Worm (Caenorhabditis elegans) whole organism, young adult: ENCODE results near the gene rpl-16.

Experiments
- B0035.1 ChIP-seq: sonication (generic microtip); optimal IDR thresholded peaks from 2 replicates; lab custom pipeline; 2016; ENCODE audit warnings: missing genetic modification characterization, mild to moderate bottlenecking, missing compliant biosample characterization, missing genotype, missing genetic modification reagents
- D2030.7 ChIP-seq: fragments of 200-800 bp; sonication (Bioruptor generic); IDR thresholded peaks from 2 replicates; pipeline ENCODE4 v1.3.6; 2022; ENCODE audit warnings: missing genetic modification reagents, missing genetic modification characterization, missing compliant biosample characterization
- F33H1.4 ChIP-seq: fragments of 200-800 bp; sonication (Bioruptor generic); IDR thresholded peaks from 2 replicates; pipeline ENCODE4 v1.3.6; 2022; ENCODE audit warnings: missing genetic modification reagents, missing genetic modification characterization, missing compliant biosample characterization
- F37B4.10 ChIP-seq: fragments of 200-800 bp; sonication (Bioruptor generic); IDR thresholded peaks from 2 replicates; pipeline ENCODE4 v1.3.6; 2022; ENCODE audit warnings: missing genetic modification characterization, missing compliant biosample characterization
- F55B11.4 ChIP-seq: sonication (generic microtip); optimal IDR thresholded peaks from 2 replicates; lab custom pipeline; 2016; ENCODE audit warnings: missing compliant biosample characterization, missing genetic modification characterization, borderline replicate concordance; ENCODE audit not compliant: insufficient read depth
- F57A8.1 ChIP-seq: fragments of 200-800 bp; sonication (Bioruptor generic); optimal IDR thresholded peaks from 2 replicates; lab custom pipeline; 2018; ENCODE audit warnings: mild to moderate bottlenecking, missing genetic modification characterization, moderate library complexity, missing compliant biosample characterization
- F57C9.4 ChIP-seq: sonication (generic microtip); optimal IDR thresholded peaks from 2 replicates; lab custom pipeline; 2017; ENCODE audit warnings: mild to moderate bottlenecking, missing genetic modification characterization, missing compliant biosample characterization
- K11D2.4 ChIP-seq: fragments of 200-800 bp; sonication (Bioruptor generic); IDR thresholded peaks from 2 replicates; pipeline ENCODE4 v1.3.6; 2022; ENCODE audit warnings: missing genetic modification reagents, missing genetic modification characterization, missing compliant biosample characterization
- Y53F4B.3 ChIP-seq: fragments of 200-800 bp; sonication (Bioruptor generic); IDR thresholded peaks from 2 replicates; pipeline ENCODE4 v1.3.6; 2022; ENCODE audit warnings: missing genetic modification reagents, missing genetic modification characterization, missing compliant biosample characterization
- Y56A3A.18 ChIP-seq: fragments of 200-800 bp; sonication (Bioruptor generic); IDR thresholded peaks from 2 replicates; pipeline ENCODE4 v1.3.6; 2022; ENCODE audit warnings: missing genetic modification reagents, missing genetic modification characterization, missing compliant biosample characterization
- Y67H2A.10 ChIP-seq: fragments of 200-800 bp; sonication (Bioruptor generic); conservative IDR thresholded peaks from 2 replicates; pipeline ENCODE4 v1.3.6; 2022; ENCODE audit warnings: missing genetic modification reagents, missing genetic modification characterization, missing compliant biosample characterization
- Y95B8A.8 ChIP-seq: fragments of 200-800 bp; sonication (Bioruptor generic); IDR thresholded peaks from 2 replicates; pipeline ENCODE4 v1.3.6; 2022; ENCODE audit warnings: missing genetic modification reagents, missing genetic modification characterization, missing compliant biosample characterization
- ZK185.1 ChIP-seq: sonication (generic microtip); optimal IDR thresholded peaks from 2 replicates; lab custom pipeline; 2016; ENCODE audit warnings: mild to moderate bottlenecking, missing genetic modification characterization, missing compliant biosample characterization; ENCODE audit not compliant: poor library complexity, severe bottlenecking
- aptf-2 ChIP-seq: fragments of 200-800 bp; sonication (Bioruptor generic); conservative IDR thresholded peaks from 2 replicates; pipeline ENCODE4 v1.3.6; 2022; ENCODE audit warnings: missing genetic modification reagents, missing genetic modification characterization, missing compliant biosample characterization
- attf-3 ChIP-seq: fragments of 200-800 bp; sonication (Bioruptor generic); conservative IDR thresholded peaks from 2 replicates; pipeline ENCODE4 v1.3.6; 2022; ENCODE audit warnings: missing genetic modification reagents, missing genetic modification characterization, missing compliant biosample characterization
- cebp-1 ChIP-seq, 2 experiments: fragments of 200-800 bp in 1 of 2; sonication (Bioruptor generic) in 1 of 2; sonication (generic microtip) in 1 of 2; IDR thresholded peaks in 1 of 2; optimal IDR thresholded peaks in 1 of 2; 2 replicates each; pipeline versions ENCODE4 v1.3.6 to Lab custom; 2017 to 2022; ENCODE audit warnings: missing compliant biosample characterization in 2 of 2, missing genetic modification characterization in 2 of 2, mild to moderate bottlenecking in 1 of 2, missing genetic modification reagents in 1 of 2, moderate library complexity in 1 of 2
- ceh-100 ChIP-seq: fragments of 200-800 bp; sonication (Bioruptor generic); IDR thresholded peaks from 2 replicates; pipeline ENCODE4 v1.3.6; 2022; ENCODE audit warnings: missing genetic modification reagents, missing genetic modification characterization, missing compliant biosample characterization
- ceh-91 ChIP-seq: fragments of 200-800 bp; sonication (Bioruptor generic); IDR thresholded peaks from 2 replicates; pipeline ENCODE4 v1.3.6; 2022; ENCODE audit warnings: missing genetic modification reagents, missing genetic modification characterization, missing compliant biosample characterization
- egl-18 ChIP-seq: fragments of 200-800 bp; sonication (Bioruptor generic); IDR thresholded peaks from 2 replicates; pipeline ENCODE4 v1.3.6; 2022; ENCODE audit warnings: missing genetic modification reagents, missing genetic modification characterization, missing compliant biosample characterization
- egrh-3 ChIP-seq: fragments of 200-800 bp; sonication (Bioruptor generic); IDR thresholded peaks from 2 replicates; pipeline ENCODE4 v1.3.6; 2022; ENCODE audit warnings: missing genetic modification reagents, missing genetic modification characterization, missing compliant biosample characterization
- ets-4 ChIP-seq: fragments of 200-800 bp; sonication (Bioruptor generic); optimal IDR thresholded peaks from 2 replicates; lab custom pipeline; 2018; ENCODE audit warnings: mild to moderate bottlenecking, missing genetic modification characterization, missing compliant biosample characterization
- gei-17 ChIP-seq: fragments of 200-800 bp; sonication (Bioruptor generic); optimal IDR thresholded peaks from 2 replicates; lab custom pipeline; 2018; ENCODE audit warnings: mild to moderate bottlenecking, missing genetic modification characterization, missing compliant biosample characterization
- hlh-12 ChIP-seq: sonication (generic microtip); optimal IDR thresholded peaks from 2 replicates; lab custom pipeline; 2016; ENCODE audit warnings: missing genetic modification characterization, missing compliant biosample characterization
- hmg-1.2 ChIP-seq: fragments of 200-800 bp; sonication (Bioruptor generic); IDR thresholded peaks from 2 replicates; pipeline ENCODE4 v1.3.6; 2022; ENCODE audit warnings: missing genetic modification reagents, missing genetic modification characterization, missing compliant biosample characterization
- hmg-20 ChIP-seq: fragments of 200-800 bp; sonication (Bioruptor generic); IDR thresholded peaks from 2 replicates; pipeline ENCODE4 v1.3.6; 2022; ENCODE audit warnings: missing genetic modification reagents, missing genetic modification characterization, missing compliant biosample characterization
- lin-40 ChIP-seq: sonication (generic microtip); optimal IDR thresholded peaks from 2 replicates; lab custom pipeline; 2016; ENCODE audit warnings: missing genetic modification characterization, mild to moderate bottlenecking, missing compliant biosample characterization, missing genotype, missing genetic modification reagents
- lin-54 ChIP-seq: fragments of 200-800 bp; sonication (Bioruptor generic); optimal IDR thresholded peaks from 2 replicates; lab custom pipeline; 2018; ENCODE audit warnings: mild to moderate bottlenecking, missing genetic modification characterization, missing compliant biosample characterization
- lir-1 ChIP-seq: fragments of 200-800 bp; sonication (Bioruptor generic); conservative IDR thresholded peaks from 2 replicates; pipeline ENCODE4 v1.3.6; 2022; ENCODE audit warnings: missing genetic modification reagents, missing genetic modification characterization, missing compliant biosample characterization
- lsl-1 ChIP-seq: fragments of 200-800 bp; sonication (Bioruptor generic); optimal IDR thresholded peaks from 2 replicates; lab custom pipeline; 2018; ENCODE audit warnings: mild to moderate bottlenecking, missing genetic modification characterization, moderate library complexity, missing compliant biosample characterization
- madf-10 ChIP-seq: sonication (generic microtip); optimal IDR thresholded peaks from 2 replicates; lab custom pipeline; 2016; ENCODE audit warnings: mild to moderate bottlenecking, missing genetic modification characterization, missing compliant biosample characterization
- madf-3 ChIP-seq: fragments of 200-800 bp; sonication (Bioruptor generic); IDR thresholded peaks from 2 replicates; pipeline ENCODE4 v1.3.6; 2022; ENCODE audit warnings: missing genetic modification reagents, missing genetic modification characterization, missing compliant biosample characterization
- madf-6 ChIP-seq: fragments of 200-800 bp; sonication (Bioruptor generic); IDR thresholded peaks from 2 replicates; pipeline ENCODE4 v1.3.6; 2022; ENCODE audit warnings: missing genetic modification reagents, missing genetic modification characterization, missing compliant biosample characterization
- madf-8 ChIP-seq: fragments of 200-800 bp; sonication (Bioruptor generic); conservative IDR thresholded peaks from 2 replicates; pipeline ENCODE4 v1.3.6; 2022; ENCODE audit warnings: missing genetic modification reagents, missing genetic modification characterization, missing compliant biosample characterization
- mcd-1 ChIP-seq: fragments of 200-800 bp; sonication (Bioruptor generic); IDR thresholded peaks from 2 replicates; pipeline ENCODE4 v1.3.6; 2022; ENCODE audit warnings: missing genetic modification reagents, missing genetic modification characterization, missing compliant biosample characterization
- nfya-1 ChIP-seq: sonication (generic microtip); optimal IDR thresholded peaks from 2 replicates; lab custom pipeline; 2017; ENCODE audit warnings: antibody characterized with exemption, missing compliant biosample characterization, missing genetic modification characterization, borderline replicate concordance; ENCODE audit not compliant: insufficient read depth
- nhr-179 ChIP-seq: sonication (generic microtip); optimal IDR thresholded peaks from 2 replicates; lab custom pipeline; 2016; ENCODE audit warnings: mild to moderate bottlenecking, missing genetic modification characterization, missing compliant biosample characterization
- nhr-80 ChIP-seq: sonication (generic microtip); optimal IDR thresholded peaks from 2 replicates; lab custom pipeline; 2016; ENCODE audit warnings: missing genetic modification characterization, missing compliant biosample characterization
- pbrm-1 ChIP-seq: fragments of 200-800 bp; sonication (Bioruptor generic); IDR thresholded peaks from 2 replicates; pipeline ENCODE4 v1.3.6; 2022; ENCODE audit warnings: missing genetic modification reagents, missing genetic modification characterization, missing compliant biosample characterization
- rcor-1 ChIP-seq: fragments of 200-800 bp; sonication (Bioruptor generic); IDR thresholded peaks from 2 replicates; pipeline ENCODE4 v1.3.6; 2022; ENCODE audit warnings: missing genetic modification reagents, missing genetic modification characterization, missing compliant biosample characterization
- sea-2 ChIP-seq: fragments of 200-800 bp; sonication (Bioruptor generic); IDR thresholded peaks from 2 replicates; pipeline ENCODE4 v1.3.6; 2022; ENCODE audit warnings: missing genetic modification characterization, missing compliant biosample characterization
- snpc-3.4 ChIP-seq: sonication (generic microtip); optimal IDR thresholded peaks from 2 replicates; lab custom pipeline; 2017; ENCODE audit warnings: missing genetic modification characterization, mild to moderate bottlenecking, missing compliant biosample characterization, antibody characterized with exemption, moderate library complexity, missing genotype, missing genetic modification reagents
- somi-1 ChIP-seq: fragments of 200-800 bp; sonication (Bioruptor generic); optimal IDR thresholded peaks from 2 replicates; lab custom pipeline; 2018; ENCODE audit warnings: mild to moderate bottlenecking, missing genetic modification characterization, missing compliant biosample characterization
- xnd-1 ChIP-seq: sonication (generic microtip); optimal IDR thresholded peaks from 2 replicates; lab custom pipeline; 2016; ENCODE audit warnings: missing genotype, missing genetic modification reagents, missing genetic modification characterization, missing compliant biosample characterization
- ztf-22 ChIP-seq: fragments of 200-800 bp; sonication (Bioruptor generic); optimal IDR thresholded peaks from 2 replicates; lab custom pipeline; 2018; ENCODE audit warnings: mild to moderate bottlenecking, missing genetic modification characterization, moderate library complexity, missing compliant biosample characterization
- ztf-6 ChIP-seq: fragments of 200-800 bp; sonication (Bioruptor generic); IDR thresholded peaks from 2 replicates; pipeline ENCODE4 v1.3.6; 2022; ENCODE audit warnings: missing genetic modification reagents, missing genetic modification characterization, missing compliant biosample characterization

rpl-16 gene

DNA sequence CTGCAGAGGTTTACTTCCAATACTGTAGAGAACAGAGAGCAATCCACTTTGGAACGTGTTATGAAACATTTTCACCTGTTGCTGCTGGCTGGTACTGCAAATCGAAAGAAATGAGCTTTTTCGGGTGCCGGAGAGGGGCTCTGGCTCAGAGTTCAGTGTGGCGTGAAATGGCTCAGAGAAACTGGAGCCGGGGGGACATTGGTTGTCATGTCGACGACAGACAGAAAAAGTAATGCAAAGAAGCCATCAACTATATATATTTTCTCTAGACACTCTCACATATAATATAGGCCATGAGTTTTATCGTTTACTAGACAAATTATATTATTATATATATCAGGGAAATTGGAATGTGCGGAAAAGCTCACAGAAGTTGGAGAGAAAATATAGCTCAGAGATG lies 34.0 kb upstream of the rpl-16 start, which contains the start of gene cfap-20:
cfap-20 (minus strand) TSS at position 101 of the 400 bp plus-strand sequence.
- no peak for TF ChIP-seq K11D2.4 (GFP tag; lab: Robert Waterston, UW)
- TF ChIP-seq mcd-1 (GFP tag; lab: Robert Waterston, UW), result peak; percentile 29; the same call in 1 of the 2 replicates
- TF ChIP-seq egl-18 (GFP tag; lab: Robert Waterston, UW), result 0 out of 2 replicates have a peak, but pooled peaks have one; percentile 47

- TF ChIP-seq ceh-100 (peak; percentile 67), D2030.7 (GFP tag; lab: Robert Waterston, UW) (0 out of 2 replicates have a peak, but pooled peaks have one; percentile 37), F33H1.4 (GFP tag; lab: Robert Waterston, UW) (peak; percentile 48), lin-40 (tag; lab: Kevin White, UChicago) (no peak), egrh-3 (GFP tag; lab: Robert Waterston, UW) (no peak), madf-8 (GFP tag; lab: Robert Waterston, UW) (peak; percentile 50), nhr-179 (no peak), gei-17 (GFP tag; lab: Kevin White, UChicago) (no peak), lin-54 (GFP tag; lab: Kevin White, UChicago) (peak; percentile 31), madf-6 (GFP tag; lab: Robert Waterston, UW) (peak; percentile 82), mcd-1 (GFP tag; lab: Robert Waterston, UW) (no peak), ets-4 (GFP tag; lab: Kevin White, UChicago) (no peak), sea-2 (GFP tag; lab: Robert Waterston, UW) (no peak), F55B11.4 (no peak), nhr-80 (tag; lab: Kevin White, UChicago) (no peak), Y67H2A.10 (GFP tag; lab: Robert Waterston, UW) (no peak), xnd-1 (tag; lab: Kevin White, UChicago) (peak; percentile 84), ztf-6 (GFP tag; lab: Robert Waterston, UW) (no peak), lsl-1 (GFP tag; lab: Kevin White, UChicago) (peak; percentile 96), pbrm-1 (0 out of 2 replicates have a peak, but pooled peaks have one; percentile 27), ceh-91 (peak; percentile 46; the same call in 1 of the 2 replicates), Y53F4B.3 (GFP tag; lab: Robert Waterston, UW) (no peak), Y56A3A.18 (GFP tag; lab: Robert Waterston, UW) (no peak), ztf-22 (GFP tag; lab: Kevin White, UChicago) (no peak), snpc-3.4 (tag; lab: Kevin White, UChicago) (no peak)
Measured at ce11 chrIII:3534185-3534584, 30.8 kb upstream of the rpl-16 start.

DNA sequence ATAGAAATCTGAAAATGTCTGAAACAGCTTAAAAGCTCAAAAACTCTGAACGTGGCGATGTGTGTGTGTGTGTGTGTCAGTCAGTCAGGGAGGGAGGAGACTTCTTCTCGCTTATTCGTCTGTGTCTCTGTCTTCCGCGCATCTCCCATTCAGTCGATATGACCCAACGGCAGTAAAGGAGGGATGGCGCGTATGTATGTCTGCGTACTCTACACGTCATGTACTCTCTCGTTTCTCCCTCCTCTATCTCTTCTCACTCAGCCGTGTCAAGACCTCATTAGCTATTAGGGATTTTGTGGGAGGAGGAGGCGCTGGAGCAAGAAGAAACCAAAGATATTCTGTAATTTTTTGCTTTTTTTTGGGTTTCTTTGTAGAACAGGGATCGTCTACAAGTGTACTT lies 28.6 kb upstream of the rpl-16 start:
- TF ChIP-seq B0035.1, result no peak
- TF ChIP-seq madf-10 (tag; lab: Kevin White, UChicago), result no peak
- no peak for TF ChIP-seq hlh-12 (tag; lab: Kevin White, UChicago)
- TF ChIP-seq ZK185.1 (tag; lab: Kevin White, UChicago), result no peak
- TF ChIP-seq hmg-1.2, result peak; percentile 89
- no peak for TF ChIP-seq lir-1 (GFP tag; lab: Robert Waterston, UW)
- TF ChIP-seq attf-3 (GFP tag; lab: Robert Waterston, UW), result no peak
- no peak for TF ChIP-seq Y95B8A.8
- TF ChIP-seq madf-3 (GFP tag; lab: Robert Waterston, UW), result no peak
- no peak for TF ChIP-seq somi-1 (GFP tag; lab: Kevin White, UChicago)
- no peak for TF ChIP-seq hmg-20 (GFP tag; lab: Robert Waterston, UW)
- no peak for TF ChIP-seq rcor-1
- TF ChIP-seq F37B4.10 (GFP tag; lab: Robert Waterston, UW), result no peak
- TF ChIP-seq madf-6 (GFP tag; lab: Robert Waterston, UW), result no peak
- peak; percentile 41 for TF ChIP-seq lin-40 (tag; lab: Kevin White, UChicago)
- TF ChIP-seq aptf-2 (GFP tag; lab: Robert Waterston, UW), result no peak
- no peak for TF ChIP-seq cebp-1 (GFP tag; IDR thresholded peaks at IDR 0.05; lab: Robert Waterston, UW)
- peak; percentile 40 for TF ChIP-seq cebp-1 (tag; optimal IDR thresholded peaks at IDR 0.05; lab: Kevin White, UChicago)
- no peak for TF ChIP-seq F57C9.4 (tag; lab: Kevin White, UChicago)
- TF ChIP-seq nfya-1 (tag; lab: Kevin White, UChicago), result no peak
- no peak for TF ChIP-seq D2030.7 (GFP tag; lab: Robert Waterston, UW)
- TF ChIP-seq F57A8.1 (GFP tag; lab: Kevin White, UChicago), result no peak
